Worm (Caenorhabditis elegans) whole organism, midembryonic: ENCODE results near the gene lab-2.

Source experiments
- T22C8.4 ChIP-seq: fragments of 200-800 bp; sonication (Bioruptor generic); IDR thresholded peaks from 2 replicates; pipeline ENCODE4 v1.3.6; 2022; ENCODE audit warnings: missing genetic modification characterization, missing compliant biosample characterization
- cog-1 ChIP-seq: sonication (generic microtip); optimal IDR thresholded peaks from 2 replicates; lab custom pipeline; 2016; ENCODE audit warnings: missing genetic modification characterization, missing compliant biosample characterization
- flt-1 ChIP-seq: fragments of 200-800 bp; sonication (Bioruptor generic); IDR thresholded peaks from 2 replicates; pipeline ENCODE4 v1.3.6; 2022; ENCODE audit warnings: missing genetic modification characterization, missing compliant biosample characterization
- klf-2 ChIP-seq: fragments of 200-800 bp; sonication (Bioruptor generic); conservative IDR thresholded peaks from 2 replicates; pipeline ENCODE4 v1.3.6; 2022; ENCODE audit warnings: missing genetic modification reagents, missing genetic modification characterization, missing compliant biosample characterization
- med-1 ChIP-seq: sonication (generic microtip); optimal IDR thresholded peaks from 2 replicates; lab custom pipeline; 2017; ENCODE audit warnings: missing genetic modification characterization, mild to moderate bottlenecking, missing compliant biosample characterization, antibody characterized with exemption, missing genetic modification reagents; ENCODE audit not compliant: insufficient read depth
- ref-1 ChIP-seq: fragments of 200-800 bp; sonication (Bioruptor generic); conservative IDR thresholded peaks from 2 replicates; pipeline ENCODE4 v1.3.6; 2022; ENCODE audit warnings: missing genetic modification reagents, missing genetic modification characterization, missing compliant biosample characterization
- tab-1 ChIP-seq: fragments of 200-800 bp; sonication (Bioruptor generic); IDR thresholded peaks from 2 replicates; pipeline ENCODE4 v1.3.6; 2022; ENCODE audit warnings: missing genetic modification characterization, missing compliant biosample characterization
- ztf-23 ChIP-seq: fragments of 200-800 bp; sonication (Bioruptor generic); IDR thresholded peaks from 2 replicates; pipeline ENCODE4 v1.3.6; 2022; ENCODE audit warnings: missing genetic modification reagents, missing genetic modification characterization, missing compliant biosample characterization
- ztf-29 ChIP-seq: fragments of 200-800 bp; sonication (Bioruptor generic); IDR thresholded peaks from 2 replicates; pipeline ENCODE4 v1.3.6; 2022; ENCODE audit warnings: missing genetic modification reagents, missing genetic modification characterization, missing compliant biosample characterization

The lab-2 gene

DNA sequence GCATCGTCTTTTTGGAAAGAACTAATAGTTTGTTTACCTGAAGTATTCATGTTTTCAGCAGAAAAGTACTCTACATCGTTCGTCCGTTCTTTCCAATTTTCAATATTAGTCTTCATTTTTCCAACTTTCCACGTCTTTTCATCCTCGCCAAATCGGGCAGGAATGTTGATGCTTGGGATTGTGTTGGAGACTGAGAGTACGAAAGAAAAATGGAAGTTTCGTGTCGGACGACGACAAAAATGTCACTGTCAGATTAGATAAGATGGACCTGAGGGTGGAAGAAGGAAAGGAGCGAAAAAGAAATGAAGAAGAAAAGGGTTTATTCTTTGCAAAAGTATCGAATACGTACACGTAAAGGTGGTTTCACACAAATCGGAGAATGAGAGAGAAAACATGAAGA, 31.4 kb downstream of the lab-2 start:
- no peak for TF ChIP-seq ref-1 (GFP tag; lab: Robert Waterston, UW)
- no peak for TF ChIP-seq ztf-23 (GFP tag; lab: Robert Waterston, UW)
- TF ChIP-seq tab-1, result no peak

DNA sequence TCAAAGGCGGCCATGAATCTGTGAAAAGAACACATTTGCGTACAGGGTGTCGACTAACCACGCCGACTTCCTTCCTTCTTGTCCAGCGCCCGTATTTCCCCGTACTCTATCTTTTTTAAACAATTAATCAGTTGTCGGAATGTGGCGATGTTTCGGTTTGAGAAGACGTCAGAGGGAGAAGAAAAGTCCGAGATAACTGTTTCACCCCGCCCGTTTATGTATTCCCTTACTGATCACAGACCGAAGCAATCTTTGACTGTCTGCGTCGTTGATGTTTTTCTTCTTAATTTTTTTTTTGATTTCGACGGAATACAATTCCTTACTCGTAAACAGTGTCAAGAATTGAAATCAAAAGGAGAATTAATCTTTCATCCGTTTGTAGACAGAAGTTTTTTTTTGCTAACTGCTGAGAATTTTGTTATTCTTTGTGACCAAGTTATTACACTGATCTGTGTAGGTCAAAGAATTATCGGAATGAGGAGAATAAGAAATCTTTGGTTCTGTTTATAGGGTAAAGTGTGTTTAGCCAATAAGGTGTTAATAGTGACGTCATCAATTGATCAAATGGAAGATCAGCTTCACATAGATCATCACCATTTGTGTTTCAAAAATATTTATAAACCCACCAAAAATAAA, 32.2 kb downstream of the lab-2 start:
- no peak for TF ChIP-seq T22C8.4 (GFP tag; lab: Robert Waterston, UW)
- TF ChIP-seq med-1 (GFP tag; lab: Kevin White, UChicago), result no peak
- no peak for TF ChIP-seq cog-1 (tag; lab: Kevin White, UChicago)
- no peak for TF ChIP-seq tab-1
- no peak for TF ChIP-seq ztf-29 (GFP tag; lab: Robert Waterston, UW)
- no peak for TF ChIP-seq ref-1 (GFP tag; lab: Robert Waterston, UW)
- TF ChIP-seq ztf-23 (GFP tag; lab: Robert Waterston, UW), result no peak
- no peak for TF ChIP-seq flt-1 (GFP tag; lab: Robert Waterston, UW)
- TF ChIP-seq klf-2 (GFP tag; lab: Robert Waterston, UW), result no peak

- TF ChIP-seq cog-1 (tag; lab: Kevin White, UChicago) (no peak), ztf-23 (GFP tag; lab: Robert Waterston, UW) (no peak), klf-2 (GFP tag; lab: Robert Waterston, UW) (no peak), tab-1 (no peak), med-1 (GFP tag; lab: Kevin White, UChicago) (no peak)
These were observed 33.2 kb downstream of the lab-2 start for ce11 chrIII:7296092-7296668.

DNA sequence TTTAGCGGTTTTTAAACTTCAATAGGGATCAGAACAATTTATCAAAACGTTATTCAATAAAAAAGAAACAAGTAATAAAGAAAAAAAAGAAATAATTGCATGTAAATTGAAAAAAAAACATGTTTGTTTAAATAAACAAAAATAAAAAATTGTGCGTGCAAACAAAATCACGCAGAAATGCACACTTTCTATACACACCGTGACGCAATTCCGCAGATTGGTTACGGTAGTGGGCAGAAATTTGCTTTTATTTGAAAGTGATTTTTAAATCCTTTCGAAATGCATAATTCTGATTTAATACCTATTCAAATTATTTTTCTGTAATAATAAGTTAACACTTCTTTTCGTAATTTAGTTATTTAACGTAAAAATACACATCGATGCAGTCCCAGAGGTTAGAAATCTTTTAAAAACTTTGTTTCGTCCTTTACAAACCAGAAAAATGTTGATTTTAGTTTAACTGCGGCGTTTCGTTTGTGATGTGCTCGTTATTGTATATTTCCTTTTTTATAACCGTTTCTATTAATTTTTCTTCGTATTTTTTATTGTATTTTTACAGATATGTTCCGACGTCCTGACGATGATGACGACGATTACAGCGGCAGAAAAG, 36.2 kb downstream of the lab-2 start, which contains the start of gene cwf-19L2:
Gene cwf-19L2 (plus strand): TSS at position 560 of the 610 bp plus-strand sequence.
- TF ChIP-seq ztf-29 (GFP tag; lab: Robert Waterston, UW) (no peak), klf-2 (GFP tag; lab: Robert Waterston, UW) (no peak), tab-1 (no peak), flt-1 (GFP tag; lab: Robert Waterston, UW) (no peak), med-1 (GFP tag; lab: Kevin White, UChicago) (no peak), cog-1 (tag; lab: Kevin White, UChicago) (no peak), ref-1 (GFP tag; lab: Robert Waterston, UW) (no peak), ztf-23 (GFP tag; lab: Robert Waterston, UW) (no peak), T22C8.4 (GFP tag; lab: Robert Waterston, UW) (no peak)

DNA sequence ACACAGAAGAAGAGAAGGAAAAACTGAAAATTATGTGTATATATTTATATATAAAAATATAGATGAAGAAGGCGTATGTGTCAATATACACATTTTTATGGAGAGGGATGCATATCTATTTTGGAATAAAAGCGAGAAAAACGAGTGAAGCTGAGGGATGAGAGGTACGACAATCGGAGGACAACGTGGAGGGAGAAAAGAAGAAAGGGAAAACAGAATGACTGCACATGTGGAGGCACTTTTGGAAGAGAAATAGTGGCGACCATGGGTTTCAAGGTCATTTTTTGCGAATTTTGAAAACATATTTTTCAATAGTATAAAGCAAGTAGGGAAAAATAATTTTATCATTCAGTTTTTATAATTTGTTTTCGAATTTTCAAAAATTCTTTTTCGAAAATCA, 36.8 kb downstream of the lab-2 start:
- TF ChIP-seq cog-1 (tag; lab: Kevin White, UChicago), result no peak
- no peak for TF ChIP-seq flt-1 (GFP tag; lab: Robert Waterston, UW)
- no peak for TF ChIP-seq med-1 (GFP tag; lab: Kevin White, UChicago)
- no peak for TF ChIP-seq T22C8.4 (GFP tag; lab: Robert Waterston, UW)
- TF ChIP-seq ztf-29 (GFP tag; lab: Robert Waterston, UW), result no peak
- no peak for TF ChIP-seq klf-2 (GFP tag; lab: Robert Waterston, UW)
- TF ChIP-seq ref-1 (GFP tag; lab: Robert Waterston, UW), result no peak
- TF ChIP-seq tab-1, result no peak
- TF ChIP-seq ztf-23 (GFP tag; lab: Robert Waterston, UW), result no peak

DNA sequence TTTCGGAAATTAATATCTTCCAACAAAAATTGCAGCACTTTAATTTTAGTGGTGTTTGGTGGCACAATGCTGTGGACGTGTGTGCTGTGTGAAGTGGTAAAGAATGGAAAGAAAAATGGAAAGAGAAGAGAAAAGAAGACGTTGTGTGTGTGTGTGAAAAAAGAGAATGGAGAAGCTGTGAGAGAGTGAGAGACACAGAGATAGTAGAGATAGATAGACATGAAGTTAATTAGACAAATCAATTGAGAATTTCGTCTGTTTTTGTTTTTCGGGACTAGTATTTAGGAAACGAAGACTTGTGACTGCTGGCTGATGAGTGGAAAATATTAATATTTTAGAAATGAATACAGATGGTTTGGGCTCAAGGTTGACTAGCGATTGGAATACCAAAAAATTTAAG, 38.2 kb downstream of the lab-2 start:
- TF ChIP-seq tab-1 (no peak), med-1 (GFP tag; lab: Kevin White, UChicago) (no peak), ref-1 (GFP tag; lab: Robert Waterston, UW) (no peak), cog-1 (tag; lab: Kevin White, UChicago) (no peak), ztf-23 (GFP tag; lab: Robert Waterston, UW) (no peak), T22C8.4 (GFP tag; lab: Robert Waterston, UW) (no peak), klf-2 (GFP tag; lab: Robert Waterston, UW) (no peak), flt-1 (GFP tag; lab: Robert Waterston, UW) (no peak), ztf-29 (GFP tag; lab: Robert Waterston, UW) (no peak)

DNA sequence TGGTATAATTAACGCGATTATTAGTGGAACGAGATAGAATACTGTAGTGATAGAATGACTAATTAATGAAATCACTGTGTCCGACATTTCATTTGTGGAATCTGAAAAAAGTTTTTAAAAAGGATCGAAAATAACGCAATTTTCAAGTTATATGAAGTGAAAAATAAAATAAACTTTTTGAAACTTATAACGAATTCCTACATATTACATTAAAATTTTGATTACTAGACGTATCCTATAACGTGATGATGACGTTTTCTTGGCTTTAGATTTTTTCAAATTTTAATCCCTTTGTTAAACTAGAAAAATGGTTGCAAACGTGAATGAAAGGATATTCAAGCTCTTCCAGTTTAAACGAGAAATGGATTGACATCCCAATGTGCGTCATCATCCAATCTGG, 38.9 kb downstream of the lab-2 start, which contains the start of gene algn-11:
Gene algn-11 (minus strand): TSS at position 101 of the 400 bp plus-strand sequence.
- no peak for TF ChIP-seq T22C8.4 (GFP tag; lab: Robert Waterston, UW)
- no peak for TF ChIP-seq ztf-23 (GFP tag; lab: Robert Waterston, UW)
- TF ChIP-seq cog-1 (tag; lab: Kevin White, UChicago), result no peak
- TF ChIP-seq flt-1 (GFP tag; lab: Robert Waterston, UW), result no peak
- TF ChIP-seq ref-1 (GFP tag; lab: Robert Waterston, UW), result no peak
- TF ChIP-seq ztf-29 (GFP tag; lab: Robert Waterston, UW), result no peak
- TF ChIP-seq klf-2 (GFP tag; lab: Robert Waterston, UW), result no peak
- TF ChIP-seq tab-1, result no peak
- TF ChIP-seq med-1 (GFP tag; lab: Kevin White, UChicago), result no peak

DNA sequence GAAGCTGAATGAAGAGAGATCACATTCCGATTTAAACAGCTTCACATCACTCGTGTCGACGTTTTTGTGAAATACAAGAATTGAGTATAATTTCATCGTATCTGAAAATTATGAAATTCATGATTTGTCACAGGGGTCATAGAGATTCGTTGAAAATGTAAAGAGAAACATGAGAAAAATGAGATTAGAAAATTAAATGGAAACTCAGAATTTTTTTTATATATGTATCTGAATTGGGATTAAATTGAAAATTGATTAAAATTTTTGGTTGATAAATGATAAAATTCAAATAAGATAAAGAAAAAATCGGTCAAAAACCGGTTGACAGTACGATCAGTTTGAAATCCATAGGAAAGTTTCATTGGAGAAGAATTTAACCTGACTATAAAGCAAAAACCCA, 41.9 kb downstream of the lab-2 start, which contains the start of gene ykt-6:
Gene ykt-6 (minus strand): TSS at position 101 of the 400 bp plus-strand sequence.
- no peak for TF ChIP-seq ref-1 (GFP tag; lab: Robert Waterston, UW)
- no peak for TF ChIP-seq flt-1 (GFP tag; lab: Robert Waterston, UW)
- TF ChIP-seq tab-1, result no peak
- no peak for TF ChIP-seq T22C8.4 (GFP tag; lab: Robert Waterston, UW)
- no peak for TF ChIP-seq klf-2 (GFP tag; lab: Robert Waterston, UW)
- TF ChIP-seq ztf-29 (GFP tag; lab: Robert Waterston, UW), result no peak
- TF ChIP-seq ztf-23 (GFP tag; lab: Robert Waterston, UW), result no peak
- TF ChIP-seq med-1 (GFP tag; lab: Kevin White, UChicago), result no peak
- no peak for TF ChIP-seq cog-1 (tag; lab: Kevin White, UChicago)
